Fruit fly (Drosophila melanogaster) whole organism, adult: ENCODE data around the gene CG11878.

ENCODE experiments used
- CG11617 ChIP-seq: fragments of 200-800 bp; sonication (Bioruptor generic); optimal IDR thresholded peaks from 2 replicates; lab custom pipeline; 2017; ENCODE audit warnings: mild to moderate bottlenecking, missing biosample characterization, missing genetic modification reagents, missing genetic modification characterization
- CG12768 ChIP-seq: fragments of 200-800 bp; sonication (Bioruptor generic); optimal IDR thresholded peaks from 2 replicates; lab custom pipeline; 2017; ENCODE audit warnings: missing biosample characterization, missing genetic modification characterization, mild to moderate bottlenecking, moderate library complexity, missing genetic modification reagents
- CG14711 ChIP-seq: fragments of 200-800 bp; sonication (Bioruptor generic); optimal IDR thresholded peaks from 2 replicates; lab custom pipeline; 2018; ENCODE audit warnings: missing biosample characterization, mild to moderate bottlenecking, missing genetic modification characterization, moderate library complexity
- CG1620 ChIP-seq: fragments of 200-800 bp; sonication (Bioruptor generic); optimal IDR thresholded peaks from 2 replicates; lab custom pipeline; 2016; ENCODE audit warnings: missing biosample characterization, missing genetic modification characterization
- CG33017 ChIP-seq: fragments of 200-800 bp; sonication (Bioruptor generic); optimal IDR thresholded peaks from 2 replicates; lab custom pipeline; 2018; ENCODE audit warnings: missing biosample characterization, mild to moderate bottlenecking, missing genetic modification characterization, moderate library complexity
- CG5204 ChIP-seq: fragments of 200-800 bp; sonication (Bioruptor generic); optimal IDR thresholded peaks from 2 replicates; lab custom pipeline; 2016; ENCODE audit warnings: missing biosample characterization, missing genetic modification characterization
- CG7045 ChIP-seq: fragments of 200-800 bp; sonication (Bioruptor generic); optimal IDR thresholded peaks from 2 replicates; lab custom pipeline; 2017; ENCODE audit warnings: missing biosample characterization, mild to moderate bottlenecking, missing genetic modification characterization
- CG7101 ChIP-seq: fragments of 200-800 bp; sonication (Bioruptor generic); optimal IDR thresholded peaks from 2 replicates; lab custom pipeline; 2018; ENCODE audit warnings: missing biosample characterization, mild to moderate bottlenecking, missing genetic modification characterization, moderate library complexity
- Clk ChIP-seq: fragments of 200-800 bp; sonication (Bioruptor generic); optimal IDR thresholded peaks from 2 replicates; lab custom pipeline; 2017; ENCODE audit warnings: missing biosample characterization, missing genetic modification characterization
- Crg-1 ChIP-seq: fragments of 200-800 bp; sonication (Bioruptor generic); optimal IDR thresholded peaks from 2 replicates; lab custom pipeline; 2016; ENCODE audit warnings: missing biosample characterization, missing genetic modification characterization
- Hr96 ChIP-seq: fragments of 200-800 bp; sonication (Bioruptor generic); optimal IDR thresholded peaks from 2 replicates; lab custom pipeline; 2016; ENCODE audit warnings: missing biosample characterization, missing genetic modification characterization
- Mnt ChIP-seq: fragments of 200-800 bp; sonication (Bioruptor generic); optimal IDR thresholded peaks from 2 replicates; lab custom pipeline; 2016; ENCODE audit warnings: missing biosample characterization, mild to moderate bottlenecking, missing genetic modification characterization
- bab1 ChIP-seq: fragments of 200-800 bp; sonication (Bioruptor generic); optimal IDR thresholded peaks from 3 replicates; lab custom pipeline; 2019; ENCODE audit warnings: missing biosample characterization, mild to moderate bottlenecking, missing genetic modification characterization, moderate library complexity
- cic ChIP-seq: fragments of 200-800 bp; sonication (Bioruptor generic); optimal IDR thresholded peaks from 2 replicates; lab custom pipeline; 2017; ENCODE audit warnings: missing biosample characterization, mild to moderate bottlenecking, missing genetic modification characterization, moderate library complexity
- cnc ChIP-seq, 2 experiments: fragments of >200 bp; optimal IDR thresholded peaks; 2 replicates each; lab custom pipeline; 2017
- kay ChIP-seq: fragments of 200-800 bp; sonication (Bioruptor generic); peaks from one replicate; lab custom pipeline; 2016; ENCODE audit warnings: missing biosample characterization, missing genetic modification characterization, borderline replicate concordance
- ovo ChIP-seq: fragments of 200-800 bp; sonication (Bioruptor generic); optimal IDR thresholded peaks from 2 replicates; lab custom pipeline; 2016; ENCODE audit warnings: missing biosample characterization, missing genetic modification characterization
- pad ChIP-seq: fragments of 200-800 bp; sonication (Bioruptor generic); optimal IDR thresholded peaks from 3 replicates; lab custom pipeline; 2017; ENCODE audit warnings: missing biosample characterization, missing genetic modification characterization, mild to moderate bottlenecking, moderate library complexity, missing genetic modification reagents
- tj ChIP-seq: fragments of 200-800 bp; sonication (Bioruptor generic); optimal IDR thresholded peaks from 3 replicates; lab custom pipeline; 2017; ENCODE audit warnings: missing biosample characterization, mild to moderate bottlenecking, missing genetic modification characterization, moderate library complexity
- toe ChIP-seq: fragments of 200-800 bp; sonication (Bioruptor generic); optimal IDR thresholded peaks from 2 replicates; lab custom pipeline; 2016; ENCODE audit warnings: missing biosample characterization, missing genetic modification characterization

CG11878 gene

dm6 chr3R:25249145-25250141 is 24.2 kb upstream of the CG11878 start, which contains the start of gene Nup358:
Nup358 (plus strand) TSS chr3R:25249348.
- TF ChIP-seq CG1620 (GFP tag; lab: Kevin White, UChicago) = peak; percentile 40
- no peak for TF ChIP-seq kay (GFP tag; lab: Kevin White, UChicago)
- peak; percentile 98 for TF ChIP-seq tj (GFP tag; lab: Kevin White, UChicago)
- peak; percentile 28 for TF ChIP-seq CG7101
- peak; percentile 43 for TF ChIP-seq bab1 (GFP tag; lab: Kevin White, UChicago)
- peak; percentile 49 for TF ChIP-seq Mnt
- TF ChIP-seq Clk = no peak
- TF ChIP-seq CG11617 (GFP tag; lab: Kevin White, UChicago) = peak; percentile 30
- TF ChIP-seq ovo (GFP tag; lab: Kevin White, UChicago) = peak; percentile 4
- peak; percentile 20 to 70 for TF ChIP-seq cnc (optimal IDR thresholded peaks at IDR 0.05; lab: Kevin White, UChicago)

- peak; percentile 98 for TF ChIP-seq Hr96
- peak; percentile 98 for TF ChIP-seq CG7101
- TF ChIP-seq kay (GFP tag; lab: Kevin White, UChicago) = no peak
- TF ChIP-seq bab1 (GFP tag; lab: Kevin White, UChicago) = peak; percentile 98
- TF ChIP-seq CG7045 (GFP tag; lab: Kevin White, UChicago) = peak; percentile 97
- peak; percentile 92 for TF ChIP-seq Mnt
- TF ChIP-seq pad = peak; percentile 89
- peak; percentile 99 for TF ChIP-seq toe (GFP tag; lab: Kevin White, UChicago)
- peak; percentile 95 for TF ChIP-seq CG33017 (tag; lab: Kevin White, UChicago)
- TF ChIP-seq ovo (GFP tag; lab: Kevin White, UChicago) = peak; percentile 94
- TF ChIP-seq CG11617 (GFP tag; lab: Kevin White, UChicago) = peak; percentile 97
- no peak for TF ChIP-seq cnc (optimal IDR thresholded peaks at IDR 0.05; lab: Kevin White, UChicago)
- TF ChIP-seq tj (GFP tag; lab: Kevin White, UChicago) = peak; percentile 87
- peak; percentile 98 for TF ChIP-seq CG12768 (GFP tag; lab: Kevin White, UChicago)
- peak; percentile 84 for TF ChIP-seq cic (GFP tag; lab: Kevin White, UChicago)
- TF ChIP-seq CG5204 (GFP tag; lab: Kevin White, UChicago) = no peak
- TF ChIP-seq CG14711 (tag; lab: Kevin White, UChicago) = peak; percentile 94
- peak; percentile 98 for TF ChIP-seq Clk
- TF ChIP-seq Crg-1 (GFP tag; lab: Kevin White, UChicago) = peak; percentile 98
- peak; percentile 99 for TF ChIP-seq CG1620 (GFP tag; lab: Kevin White, UChicago)
Observed at dm6 chr3R:25258628-25259240, 14.9 kb upstream of the CG11878 start, which contains the start of gene CG11857. CG11857 (plus strand) TSS chr3R:25258898.

dm6 chr3R:25260670-25261069 is 13.0 kb upstream of the CG11878 start:
- no peak for TF ChIP-seq CG33017 (tag; lab: Kevin White, UChicago)
- TF ChIP-seq cic (GFP tag; lab: Kevin White, UChicago) = peak; percentile 16

dm6 chr3R:25262322-25262761 is 11.3 kb upstream of the CG11878 start, which contains the start of the genes Kdsr and CG11858:
Kdsr (minus strand) TSS chr3R:25262498.
CG11858 (plus strand) TSS chr3R:25262741.
- TF ChIP-seq bab1 (GFP tag; lab: Kevin White, UChicago) (peak; percentile 84), cic (GFP tag; lab: Kevin White, UChicago) (peak; percentile 75), CG7045 (GFP tag; lab: Kevin White, UChicago) (peak; percentile 42), toe (GFP tag; lab: Kevin White, UChicago) (no peak), Clk (peak; percentile 40), tj (GFP tag; lab: Kevin White, UChicago) (peak; percentile 39), Hr96 (no peak), ovo (GFP tag; lab: Kevin White, UChicago) (peak; percentile 24), CG14711 (tag; lab: Kevin White, UChicago) (peak; percentile 74), CG7101 (peak; percentile 81), CG33017 (tag; lab: Kevin White, UChicago) (peak; percentile 48), CG1620 (GFP tag; lab: Kevin White, UChicago) (peak; percentile 58), Crg-1 (GFP tag; lab: Kevin White, UChicago) (peak; percentile 27), CG5204 (GFP tag; lab: Kevin White, UChicago) (no peak), cnc (optimal IDR thresholded peaks at IDR 0.05; lab: Kevin White, UChicago) (no peak), CG12768 (GFP tag; lab: Kevin White, UChicago) (peak; percentile 66), CG11617 (GFP tag; lab: Kevin White, UChicago) (peak; percentile 64), kay (GFP tag; lab: Kevin White, UChicago) (no peak), pad (peak; percentile 44), Mnt (peak; percentile 83)

dm6 chr3R:25265589-25266201 is 7.9 kb upstream of the CG11878 start, which contains the start of the genes GlnRS and RIOK2:
GlnRS (minus strand) TSS chr3R:25265721.
RIOK2 (plus strand) TSS chr3R:25265844.
- no peak for TF ChIP-seq ovo (GFP tag; lab: Kevin White, UChicago)
- peak; percentile 30 for TF ChIP-seq cic (GFP tag; lab: Kevin White, UChicago)
- TF ChIP-seq CG7045 (GFP tag; lab: Kevin White, UChicago) = no peak
- peak; percentile 21 for TF ChIP-seq tj (GFP tag; lab: Kevin White, UChicago)
- peak; percentile 4 for TF ChIP-seq Crg-1 (GFP tag; lab: Kevin White, UChicago)
- no peak for TF ChIP-seq CG33017 (tag; lab: Kevin White, UChicago)
- no peak for TF ChIP-seq CG5204 (GFP tag; lab: Kevin White, UChicago)
- TF ChIP-seq bab1 (GFP tag; lab: Kevin White, UChicago) = peak; percentile 73
- no peak for TF ChIP-seq CG12768 (GFP tag; lab: Kevin White, UChicago)
- no peak for TF ChIP-seq Hr96
- TF ChIP-seq CG7101 = peak; percentile 39
- TF ChIP-seq kay (GFP tag; lab: Kevin White, UChicago) = no peak
- TF ChIP-seq CG14711 (tag; lab: Kevin White, UChicago) = peak; percentile 4
- TF ChIP-seq pad = peak; percentile 26
- TF ChIP-seq Clk = peak; percentile 3
- no peak for TF ChIP-seq CG1620 (GFP tag; lab: Kevin White, UChicago)
- peak; percentile 18 for TF ChIP-seq CG11617 (GFP tag; lab: Kevin White, UChicago)
- TF ChIP-seq toe (GFP tag; lab: Kevin White, UChicago) = no peak
- TF ChIP-seq cnc (optimal IDR thresholded peaks at IDR 0.05; lab: Kevin White, UChicago) = no peak
- TF ChIP-seq Mnt = peak; percentile 100
